Fruit fly (Drosophila melanogaster): Measurements from ENCODE around the gene CG42394.

The CG42394 gene

DNA sequence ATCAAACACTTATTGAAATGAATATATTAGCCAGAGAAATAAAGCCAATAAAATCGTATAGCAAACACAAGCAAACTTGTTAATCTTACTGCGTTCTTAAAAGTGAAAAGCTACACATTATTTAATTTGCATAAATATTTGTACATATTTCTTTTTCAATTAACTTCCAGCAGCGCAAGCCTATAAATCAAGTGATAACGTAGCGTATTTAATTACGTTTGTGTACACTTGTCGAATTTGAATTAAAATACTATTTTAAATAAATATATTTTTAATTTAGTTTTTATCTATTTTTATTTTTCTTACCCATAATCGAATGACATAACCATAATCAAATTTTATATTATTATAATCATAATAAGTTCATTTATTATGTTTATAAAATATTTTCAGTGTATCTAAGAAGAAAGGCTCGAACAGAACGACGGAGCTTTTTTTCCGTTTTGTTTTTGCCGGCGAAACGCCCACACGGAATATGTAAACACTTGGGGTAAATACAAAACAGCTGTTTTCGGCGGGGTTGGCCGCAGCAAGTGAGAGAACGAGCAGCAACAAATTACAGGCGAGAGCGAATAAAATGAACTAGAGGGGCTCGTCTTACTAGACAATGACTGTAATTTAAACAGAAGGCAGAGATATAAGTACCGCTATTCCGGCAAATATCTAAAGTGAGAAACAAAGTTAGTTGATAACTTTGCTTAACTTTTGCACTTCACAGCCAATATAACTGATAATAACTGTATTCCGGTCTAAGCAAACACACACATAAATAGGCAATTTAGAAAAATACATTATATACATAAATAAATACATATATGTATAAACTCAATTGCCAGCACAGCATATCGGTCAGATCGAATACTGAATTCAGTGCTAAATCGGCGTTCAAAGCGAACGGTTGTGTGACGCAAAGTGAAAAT, 26.1 kb downstream of the CG42394 start, which contains the start of gene Sodh2 (continued):
- TF ChIP-seq ind (GFP tag; optimal IDR thresholded peaks at IDR 0.05) (peak; percentile 61), bsh (GFP tag; optimal IDR thresholded peaks at IDR 0.05) (peak in 1 of 2 experiments; percentile 69), Gsc (GFP tag; IDR thresholded peaks at IDR 0.05) (0 out of 2 replicates have a peak, but pooled peaks have one; percentile 19), CG12391 (tag; optimal IDR thresholded peaks at IDR 0.05) (peak; percentile 77), CG12744 (GFP tag; optimal IDR thresholded peaks at IDR 0.05) (no peak), dan (GFP tag; IDR thresholded peaks at IDR 0.05) (no peak), rib (GFP tag; IDR thresholded peaks at IDR 0.05) (peak; percentile 85), CG4328 (GFP tag; optimal IDR thresholded peaks at IDR 0.05) (peak; percentile 63), CG12104 (GFP tag; optimal IDR thresholded peaks at IDR 0.05) (peak; percentile 77), inv (GFP tag; IDR thresholded peaks at IDR 0.05; ENCODE audit: partially characterized antibody) (no peak), HmgZ (tag; optimal IDR thresholded peaks at IDR 0.05) (peak; percentile 69), MTF-1 (GFP tag; optimal IDR thresholded peaks at IDR 0.05; ENCODE audit: borderline replicate concordance) (peak; percentile 88), Kr (GFP tag; optimal IDR thresholded peaks at IDR 0.05) (no peak), exex (tag; optimal IDR thresholded peaks at IDR 0.05) (peak; percentile 59), E2f2 (GFP tag; IDR thresholded peaks at IDR 0.05) (0 out of 2 replicates have a peak, but pooled peaks have one; percentile 44), lab (GFP tag; optimal IDR thresholded peaks at IDR 0.05) (peak; percentile 95), gsb (GFP tag; IDR thresholded peaks at IDR 0.05) (peak; percentile 74), CG30020 (tag; optimal IDR thresholded peaks at IDR 0.05) (peak; percentile 40), CG32772 (GFP tag; IDR thresholded peaks at IDR 0.05) (peak; percentile 73), Hr78 (GFP tag; optimal IDR thresholded peaks at IDR 0.05) (peak in 1 of 2 experiments; percentile 44), Poxn (GFP tag; IDR thresholded peaks at IDR 0.05) (peak; percentile 72), CG18476 (GFP tag; optimal IDR thresholded peaks at IDR 0.05) (peak; percentile 30), HLH4C (GFP tag; IDR thresholded peaks at IDR 0.05; ENCODE audit: partially characterized antibody) (no peak), Sry-β (GFP tag; optimal IDR thresholded peaks at IDR 0.05) (peak; percentile 44), phol (tag; optimal IDR thresholded peaks at IDR 0.05) (peak; percentile 59), Sox100B (GFP tag; optimal IDR thresholded peaks at IDR 0.05) (peak; percentile 81), HLHmδ (GFP tag; optimal IDR thresholded peaks at IDR 0.05) (peak; percentile 89), Ets65A (GFP tag) (peak; percentile 92), CG3838 (GFP tag; optimal IDR thresholded peaks at IDR 0.05) (peak; percentile 33), lilli (GFP tag; optimal IDR thresholded peaks at IDR 0.05) (peak; percentile 83), CG12299 (tag; optimal IDR thresholded peaks at IDR 0.05) (peak; percentile 2), CG7963 (GFP tag; IDR thresholded peaks at IDR 0.05; ENCODE audit: partially characterized antibody) (no peak), CG2129 (GFP tag; IDR thresholded peaks at IDR 0.05; ENCODE audit: partially characterized antibody) (no peak), vfl (GFP tag; optimal IDR thresholded peaks at IDR 0.05) (peak; percentile 81), tx (GFP tag; optimal IDR thresholded peaks at IDR 0.05) (peak; percentile 43), CG1647 (GFP tag; optimal IDR thresholded peaks at IDR 0.05) (peak; percentile 45), fu2 (GFP tag; optimal IDR thresholded peaks at IDR 0.05) (peak; percentile 45), CG10147 (GFP tag; optimal IDR thresholded peaks at IDR 0.05) (peak; percentile 74), CG14860 (GFP tag; IDR thresholded peaks at IDR 0.05; ENCODE audit: partially characterized antibody) (no peak), CG1024 (GFP tag; IDR thresholded peaks at IDR 0.05) (0 out of 2 replicates have a peak, but pooled peaks have one; percentile 38), CG16863 (GFP tag; optimal IDR thresholded peaks at IDR 0.05) (peak; percentile 30), org-1 (GFP tag; optimal IDR thresholded peaks at IDR 0.05) (peak; percentile 75), CG12942 (GFP tag; optimal IDR thresholded peaks at IDR 0.05) (peak; percentile 32), Ets97D (GFP tag; optimal IDR thresholded peaks at IDR 0.05) (peak; percentile 17), chm (GFP tag; IDR thresholded peaks at IDR 0.05) (peak; percentile 61; the same call in 1 of the 2 replicates), Hr51 (GFP tag; optimal IDR thresholded peaks at IDR 0.05) (peak in 1 of 2 experiments; percentile 81), cwo (GFP tag; optimal IDR thresholded peaks at IDR 0.05) (peak; percentile 87)

Measured in whole organism, embryonic.